Worm (Caenorhabditis elegans): Measurements from ENCODE around the gene pyc-1.

The pyc-1 gene

DNA sequence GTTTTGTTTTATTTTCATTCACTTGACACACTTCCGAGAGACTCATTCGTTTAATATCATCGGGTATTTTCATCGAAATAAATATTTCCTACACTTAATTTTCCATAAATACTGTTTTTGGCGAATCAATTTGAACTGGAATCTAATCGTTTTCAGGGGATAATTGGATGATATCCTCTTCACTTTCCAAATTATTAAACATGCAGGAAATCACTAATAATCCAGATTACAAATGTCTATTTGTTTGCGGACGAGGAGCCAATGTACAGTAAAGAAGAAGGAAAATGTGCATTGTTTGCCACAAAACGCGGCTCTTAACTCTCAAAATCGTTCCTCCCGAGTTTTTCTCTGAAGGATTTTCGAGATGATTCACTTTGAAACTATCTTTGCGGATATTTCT lies 45.8 kb downstream of the pyc-1 start, which contains the start of gene F55A11.6:
Gene F55A11.6, plus strand, starts transcription at position 301 of the 400 bp plus-strand sequence.
- TF ChIP-seq unc-62 (GFP tag; optimal IDR thresholded peaks at IDR 0.05), result no peak

DNA sequence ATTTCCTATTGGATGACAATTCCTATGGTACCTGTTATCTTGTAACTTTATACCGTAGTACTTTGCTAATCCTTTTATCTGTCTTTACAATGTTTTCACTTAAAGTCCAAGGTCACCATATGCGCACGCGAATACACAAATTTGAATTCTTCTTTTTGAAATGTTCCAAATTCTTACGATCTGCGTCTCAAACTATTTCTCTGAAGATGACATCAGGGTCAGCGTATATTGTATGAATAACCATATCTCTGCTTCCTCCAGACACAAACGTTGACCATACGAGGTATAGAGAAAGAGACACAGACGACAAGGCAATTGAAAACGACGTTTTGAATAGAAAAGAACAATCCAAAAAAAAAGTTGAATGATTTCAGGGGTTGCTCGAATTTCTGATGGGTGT lies 48.4 kb downstream of the pyc-1 start:
- no peak for TF ChIP-seq unc-62 (GFP tag; optimal IDR thresholded peaks at IDR 0.05)

DNA sequence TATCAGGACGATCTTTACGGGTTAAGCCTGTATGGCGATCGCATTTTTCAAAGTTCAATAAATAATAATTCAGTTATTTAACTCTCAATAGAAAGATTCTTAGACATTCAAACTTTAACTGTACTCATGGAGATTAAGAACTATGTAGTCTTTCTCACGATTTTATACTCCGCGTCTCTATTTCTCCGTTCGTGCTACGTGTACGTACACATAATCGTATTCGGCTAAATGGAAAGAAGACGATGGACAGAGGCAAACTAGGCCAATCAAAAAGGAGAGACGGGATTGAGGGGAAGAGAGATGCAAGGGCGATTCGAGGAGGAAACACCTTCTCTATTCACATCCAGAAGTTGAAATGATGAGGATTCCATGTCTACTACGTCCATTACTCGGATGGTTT lies 48.9 kb downstream of the pyc-1 start, which contains the start of gene bus-18:
Gene bus-18, plus strand, starts transcription at position 301 of the 400 bp plus-strand sequence.
- TF ChIP-seq unc-62 (GFP tag; optimal IDR thresholded peaks at IDR 0.05), result no peak

DNA sequence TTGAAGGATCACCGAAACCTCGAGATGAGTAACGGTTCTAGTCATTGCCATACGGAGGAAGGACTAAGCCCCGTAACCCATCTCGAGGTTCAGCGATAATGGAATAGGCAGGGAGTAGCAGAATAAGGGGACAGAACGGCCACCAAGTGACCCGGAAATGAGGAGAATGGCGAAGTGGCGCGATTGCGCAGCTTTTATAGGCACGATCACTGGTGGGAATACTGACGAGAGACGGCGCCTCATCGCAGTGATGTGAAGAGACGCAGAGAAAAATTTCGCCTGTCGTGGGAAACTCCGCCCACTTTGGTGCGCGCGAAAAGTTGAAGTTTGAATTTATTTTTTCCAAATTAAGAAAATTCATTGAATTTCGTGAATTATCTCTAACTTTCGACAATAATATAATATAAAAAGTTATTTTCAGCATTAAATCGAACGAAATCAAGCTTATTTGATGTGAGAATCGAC lies 52.2 kb downstream of the pyc-1 start, which contains the start of gene F55A11.4:
Gene F55A11.4, plus strand, starts transcription at position 415 of the 465 bp plus-strand sequence.
- no peak for TF ChIP-seq unc-62 (GFP tag; optimal IDR thresholded peaks at IDR 0.05)

DNA sequence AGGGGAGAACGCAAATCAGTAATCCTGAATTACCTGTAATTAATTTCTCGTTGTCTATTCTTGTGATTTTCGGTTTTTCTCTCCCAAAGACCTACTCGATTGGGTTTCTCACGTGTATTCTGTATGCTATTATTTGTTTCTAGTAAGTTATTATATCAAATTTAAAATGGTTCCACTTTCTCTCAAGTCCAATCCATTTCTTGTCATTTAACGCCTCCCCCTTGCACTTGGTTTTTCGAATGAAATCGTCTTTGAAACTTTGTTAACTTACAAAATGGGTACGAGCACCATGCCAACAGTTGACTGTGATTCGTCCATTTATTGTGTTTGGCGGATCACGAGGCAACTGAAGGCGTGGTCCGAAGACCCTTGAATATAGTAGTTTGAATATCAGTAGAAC lies 52.7 kb downstream of the pyc-1 start:
- TF ChIP-seq unc-62 (GFP tag; optimal IDR thresholded peaks at IDR 0.05), result no peak
